Worm (Caenorhabditis elegans) whole organism, L2 larva: Measurements from ENCODE around the gene Y48A6B.14.

Experiments used
- ama-1 ChIP-seq: fragments of 150-350 bp; optimal IDR thresholded peaks from 2 replicates; lab custom pipeline; 2018; ENCODE audit warnings: inconsistent platforms
- lin-11 ChIP-seq: fragments of 150-350 bp; sonication (generic microtip); optimal IDR thresholded peaks from 2 replicates; lab custom pipeline; 2014; ENCODE audit warnings: missing biosample characterization, missing genetic modification characterization, inconsistent platforms, mixed read lengths
- nhr-10 ChIP-seq: sonication (generic microtip); optimal IDR thresholded peaks from 2 replicates; lab custom pipeline; 2017; ENCODE audit warnings: missing biosample characterization, missing genetic modification characterization
- nhr-129 ChIP-seq: fragments of 150-350 bp; optimal IDR thresholded peaks from 2 replicates; lab custom pipeline; 2014; ENCODE audit warnings: missing biosample characterization, missing genetic modification characterization
- nhr-237 ChIP-seq: fragments of 150-350 bp; optimal IDR thresholded peaks from 2 replicates; lab custom pipeline; 2014; ENCODE audit warnings: missing biosample characterization, missing genetic modification characterization
- nhr-25 ChIP-seq: fragments of 150-350 bp; sonication (generic microtip); optimal IDR thresholded peaks from 3 replicates; lab custom pipeline; 2014; ENCODE audit warnings: missing biosample characterization, missing genetic modification characterization
- snpc-4 ChIP-seq: fragments of 150-350 bp; optimal IDR thresholded peaks from 2 replicates; lab custom pipeline; 2014; ENCODE audit warnings: missing biosample characterization, missing genetic modification characterization
- unc-62 ChIP-seq: fragments of 150-350 bp; optimal IDR thresholded peaks from 2 replicates; lab custom pipeline; 2014; ENCODE audit warnings: missing biosample characterization, missing genetic modification reagents, missing genetic modification characterization

DNA sequence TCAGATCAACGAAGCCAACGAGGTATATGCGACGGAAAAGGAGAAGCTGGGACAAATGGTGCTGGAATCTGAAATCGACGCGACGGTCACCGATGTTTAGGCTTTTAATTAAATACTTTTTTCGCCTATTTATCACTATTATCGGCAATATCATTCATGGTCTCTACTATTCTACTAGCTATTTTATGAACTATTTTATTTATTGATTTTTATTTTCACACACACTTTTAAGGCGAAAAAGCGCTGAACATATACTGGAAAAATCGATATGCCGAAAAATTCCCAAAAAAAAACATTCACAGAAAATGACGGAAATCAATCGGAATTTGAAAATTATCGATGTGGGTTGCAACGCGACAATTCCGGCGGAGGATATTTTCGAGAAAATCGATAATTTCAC, 37.1 kb downstream of the Y48A6B.14 start, which contains the start of gene W09D6.1:
- no peak for TF ChIP-seq nhr-25 (tag; lab: Kevin White, UChicago)
- TF ChIP-seq lin-11 (tag; lab: Kevin White, UChicago): no peak
- TF ChIP-seq nhr-10 (tag; lab: Kevin White, UChicago): no peak
- no peak for TF ChIP-seq unc-62
- TF ChIP-seq nhr-129 (tag; lab: Kevin White, UChicago): no peak
- no peak for TF ChIP-seq ama-1 (lab: Kevin White, UChicago)
- TF ChIP-seq snpc-4 (tag; lab: Kevin White, UChicago): no peak
- TF ChIP-seq nhr-237 (tag; lab: Kevin White, UChicago): no peak
